Fruit fly (Drosophila melanogaster) S2 (cell line): ENCODE measurements around the gene lobo.

Experiments
- CG8478 ChIP-seq: fragments of >200 bp; optimal IDR thresholded peaks from 2 replicates; lab custom pipeline; 2018
- CTCF ChIP-seq, 2 experiments: fragments of >200 bp; optimal IDR thresholded peaks; 2 replicates each; lab custom pipeline; 2018

DNA sequence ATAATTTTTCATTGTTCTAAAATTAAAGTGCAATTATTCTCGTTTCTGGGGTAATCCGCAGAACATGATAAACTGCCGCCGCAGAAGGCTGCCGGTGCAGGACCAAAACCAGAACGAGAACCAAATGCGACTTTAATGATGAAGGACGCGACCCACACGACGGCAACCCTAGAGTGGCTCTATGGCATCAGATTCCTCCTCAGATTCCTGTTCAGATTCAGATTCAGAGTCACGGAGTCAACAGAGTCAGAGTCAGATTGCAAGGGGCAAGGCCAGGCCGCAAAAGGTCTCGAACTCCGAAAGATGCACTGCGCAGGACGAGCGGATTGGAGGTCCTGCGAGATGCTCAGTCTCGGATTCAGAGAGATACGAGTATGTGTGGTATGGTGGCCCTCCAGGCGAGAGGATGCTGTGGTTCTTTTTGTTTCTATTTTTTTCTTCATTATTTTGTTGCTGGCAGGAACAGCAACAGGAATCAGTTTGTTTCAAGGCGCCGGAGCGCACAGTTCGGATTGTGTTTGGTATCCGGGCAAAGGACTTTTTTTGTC lies 5.8 kb upstream of the lobo start, which contains the start of gene CG13654:
- TF ChIP-seq CG8478 (lab: Kevin White, UChicago) (no peak), CTCF (optimal IDR thresholded peaks at IDR 0.05; lab: Kevin White, UChicago) (no peak)
